Worm (Caenorhabditis elegans): ENCODE results near the gene F55G7.5.

ce11 chrX:11898040-11898439 is 40.7 kb downstream of the F55G7.5 start, which contains the start of gene Y62H9A.9:
- no peak for TF ChIP-seq skn-1 (tag; optimal IDR thresholded peaks at IDR 0.05)
- TF ChIP-seq pqm-1 (tag; optimal IDR thresholded peaks at IDR 0.05) = no peak
- TF ChIP-seq nhr-237 (tag; optimal IDR thresholded peaks at IDR 0.05) = no peak
- TF ChIP-seq aly-2 (tag; optimal IDR thresholded peaks at IDR 0.05) = no peak
- no peak for TF ChIP-seq nhr-11 (tag; optimal IDR thresholded peaks at IDR 0.05)
- TF ChIP-seq nhr-28 (tag; optimal IDR thresholded peaks at IDR 0.05) = no peak
- no peak for TF ChIP-seq snpc-4 (tag; optimal IDR thresholded peaks at IDR 0.05)
- no peak for TF ChIP-seq unc-39 (tag; optimal IDR thresholded peaks at IDR 0.05)
- TF ChIP-seq unc-62 (GFP tag; optimal IDR thresholded peaks at IDR 0.05) = no peak
- TF ChIP-seq mdl-1 (tag; optimal IDR thresholded peaks at IDR 0.05) = no peak
- no peak for TF ChIP-seq ama-1 (optimal IDR thresholded peaks at IDR 0.05)
- no peak for TF ChIP-seq egl-27 (tag; optimal IDR thresholded peaks at IDR 0.05)
- no peak for TF ChIP-seq nhr-76 (tag; optimal IDR thresholded peaks at IDR 0.05)
- no peak for TF ChIP-seq zag-1 (tag; optimal IDR thresholded peaks at IDR 0.05)
